Worm (Caenorhabditis elegans): ENCODE measurements around the gene gst-6.
A peak's percentile ranks its signal among the peaks of the same experiment; 100 is the strongest.

gst-6 gene

ce11 chrII:4871834-4872233 lies 7.9 kb upstream of the gst-6 start:
- no peak for TF ChIP-seq klf-2 (GFP tag; conservative IDR thresholded peaks at IDR 0.05)
- TF ChIP-seq cog-1 (tag; optimal IDR thresholded peaks at IDR 0.05) = no peak
- TF ChIP-seq med-1 (GFP tag; optimal IDR thresholded peaks at IDR 0.05; ENCODE audit: insufficient read depth) = no peak
- no peak for TF ChIP-seq ztf-29 (GFP tag; IDR thresholded peaks at IDR 0.05)
- TF ChIP-seq ref-1 (GFP tag; conservative IDR thresholded peaks at IDR 0.05) = no peak

DNA sequence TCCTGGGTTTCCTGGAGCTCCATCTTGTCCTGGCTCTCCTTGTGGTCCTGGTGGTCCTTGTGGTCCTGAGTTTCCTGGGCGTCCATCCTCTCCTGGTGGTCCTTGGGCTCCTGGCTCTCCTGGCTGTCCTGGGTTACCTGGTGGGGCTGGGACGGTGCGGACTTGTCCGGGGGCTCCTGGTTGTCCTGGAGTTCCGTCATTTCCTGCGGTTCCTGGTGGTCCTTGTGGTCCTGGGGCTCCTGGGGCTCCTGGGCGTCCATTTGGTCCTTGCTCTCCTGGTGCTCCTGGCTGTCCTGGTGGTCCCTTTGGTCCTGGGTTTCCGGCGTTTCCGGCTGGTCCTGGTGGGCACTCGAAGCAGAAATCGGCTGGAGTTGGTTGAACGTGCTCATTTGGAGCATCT lies 7.3 kb upstream of the gst-6 start:
- TF ChIP-seq tab-1 (GFP tag; IDR thresholded peaks at IDR 0.05) = 0 out of 2 replicates have a peak, but pooled peaks have one; percentile 60
- 0 out of 2 replicates have a peak, but pooled peaks have one; percentile 9 for TF ChIP-seq ref-1 (GFP tag; conservative IDR thresholded peaks at IDR 0.05)

DNA sequence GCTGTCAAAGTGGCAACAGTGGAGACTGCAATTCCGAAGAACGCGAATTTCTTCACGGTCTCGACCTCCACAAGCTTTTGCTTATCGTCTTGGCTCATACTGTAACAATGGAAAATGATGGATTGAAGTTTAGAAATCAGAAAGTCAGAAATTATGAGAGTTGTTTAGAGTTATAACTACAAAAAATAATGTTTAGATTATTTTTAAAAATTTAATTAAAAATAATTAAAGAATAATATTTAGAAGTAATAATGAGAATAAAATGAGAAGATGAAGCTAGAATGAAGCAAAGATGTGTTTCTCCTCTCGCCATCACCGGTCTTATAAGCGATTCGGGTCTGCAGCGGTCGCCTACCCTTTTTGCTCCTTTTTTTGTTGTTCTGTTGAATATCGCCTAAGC lies 6.7 kb upstream of the gst-6 start, which contains the start of gene col-73:
TSS of gene col-73 (minus strand) at position 101 of the 400 bp plus-strand sequence.
- TF ChIP-seq ref-1 (GFP tag; conservative IDR thresholded peaks at IDR 0.05) (no peak), cog-1 (tag; optimal IDR thresholded peaks at IDR 0.05) (no peak), flt-1 (GFP tag; IDR thresholded peaks at IDR 0.05) (no peak)

DNA sequence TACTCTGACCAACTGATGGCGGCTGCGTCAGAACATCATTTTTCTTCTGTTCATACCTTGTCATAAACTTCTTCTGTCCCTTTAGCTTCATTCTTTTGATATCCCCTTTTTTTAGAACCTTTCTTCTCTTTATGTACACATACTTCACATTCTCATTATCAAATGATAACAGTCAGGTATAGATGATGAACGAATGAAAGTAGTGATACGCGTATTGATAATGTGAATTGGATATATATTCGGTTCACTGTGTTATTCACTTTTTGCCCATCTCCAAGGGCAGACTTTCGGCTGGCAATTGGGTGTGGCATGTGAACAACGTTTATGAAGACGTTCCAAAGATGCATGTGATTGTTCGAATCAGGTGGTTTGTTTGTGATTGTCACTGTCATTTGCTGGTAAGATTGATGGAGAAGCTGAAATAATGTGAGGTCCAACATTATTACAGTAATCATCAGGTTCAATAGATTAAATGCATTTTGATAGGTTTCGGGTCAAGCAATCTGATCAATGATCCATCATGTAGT lies 5.3 kb upstream of the gst-6 start, which contains the start of gene F11G11.15:
TSS of gene F11G11.15 (plus strand) at position 511 of the 527 bp plus-strand sequence.
- no peak for TF ChIP-seq cog-1 (tag; optimal IDR thresholded peaks at IDR 0.05)
- no peak for TF ChIP-seq flt-1 (GFP tag; IDR thresholded peaks at IDR 0.05)
- TF ChIP-seq ztf-23 (GFP tag; IDR thresholded peaks at IDR 0.05) = no peak
- TF ChIP-seq med-1 (GFP tag; optimal IDR thresholded peaks at IDR 0.05; ENCODE audit: insufficient read depth) = no peak
- TF ChIP-seq T22C8.4 (GFP tag; IDR thresholded peaks at IDR 0.05) = no peak
- TF ChIP-seq ref-1 (GFP tag; conservative IDR thresholded peaks at IDR 0.05) = no peak
- no peak for TF ChIP-seq klf-2 (GFP tag; conservative IDR thresholded peaks at IDR 0.05)
- no peak for TF ChIP-seq ztf-29 (GFP tag; IDR thresholded peaks at IDR 0.05)
- TF ChIP-seq tab-1 (GFP tag; IDR thresholded peaks at IDR 0.05) = no peak

DNA sequence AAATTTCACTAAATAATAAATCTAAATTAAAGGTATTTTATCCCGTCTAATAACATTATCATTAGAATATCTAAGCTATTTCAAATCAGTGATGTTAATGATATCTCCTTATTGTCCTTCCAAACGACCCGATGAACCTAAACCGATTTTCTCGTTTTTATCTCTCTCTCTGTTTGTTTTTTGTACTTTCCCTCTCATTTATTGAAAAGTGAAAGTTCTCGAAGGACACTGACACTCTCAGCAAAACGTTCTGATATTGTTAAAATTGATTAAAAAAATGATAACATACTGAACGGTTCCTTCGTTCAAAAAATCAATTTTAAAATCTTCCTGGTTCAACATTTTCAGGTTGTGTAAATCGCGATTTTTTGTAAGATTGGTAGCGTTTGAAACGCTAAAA lies 3.6 kb upstream of the gst-6 start, which contains the start of gene F11G11.13:
TSS of gene F11G11.13 (minus strand) at position 89 of the 400 bp plus-strand sequence.
- no peak for TF ChIP-seq T22C8.4 (GFP tag; IDR thresholded peaks at IDR 0.05)
- TF ChIP-seq ztf-23 (GFP tag; IDR thresholded peaks at IDR 0.05) = no peak
- no peak for TF ChIP-seq cog-1 (tag; optimal IDR thresholded peaks at IDR 0.05)
- no peak for TF ChIP-seq tab-1 (GFP tag; IDR thresholded peaks at IDR 0.05)
- no peak for TF ChIP-seq ztf-29 (GFP tag; IDR thresholded peaks at IDR 0.05)
- no peak for TF ChIP-seq med-1 (GFP tag; optimal IDR thresholded peaks at IDR 0.05; ENCODE audit: insufficient read depth)
- TF ChIP-seq klf-2 (GFP tag; conservative IDR thresholded peaks at IDR 0.05) = no peak
- TF ChIP-seq flt-1 (GFP tag; IDR thresholded peaks at IDR 0.05) = no peak
- no peak for TF ChIP-seq ref-1 (GFP tag; conservative IDR thresholded peaks at IDR 0.05)

DNA sequence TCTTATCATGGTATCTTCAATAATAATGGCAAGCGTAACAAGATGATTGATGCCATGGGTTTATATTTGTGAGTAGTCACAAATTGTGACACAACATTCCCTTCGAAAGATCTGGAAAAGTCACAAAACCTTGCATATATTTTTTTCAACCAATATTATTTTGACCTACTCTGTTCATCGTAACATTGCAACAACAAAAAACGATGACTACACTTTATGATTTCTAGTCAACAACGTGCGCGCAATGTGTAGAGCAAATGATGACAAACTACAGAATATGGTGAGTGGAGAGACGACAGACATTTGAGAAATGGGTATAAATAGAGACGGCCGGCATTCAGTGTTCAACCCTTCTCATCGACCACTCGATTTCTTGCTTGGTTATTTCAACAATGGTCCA lies 2.0 kb downstream of the gst-6 start, which contains the start of gene gst-7:
TSS of gene gst-7 (plus strand) at position 336 of the 400 bp plus-strand sequence.
- TF ChIP-seq klf-2 (GFP tag; conservative IDR thresholded peaks at IDR 0.05) = no peak
- no peak for TF ChIP-seq cog-1 (tag; optimal IDR thresholded peaks at IDR 0.05)
- TF ChIP-seq ref-1 (GFP tag; conservative IDR thresholded peaks at IDR 0.05) = no peak
- TF ChIP-seq T22C8.4 (GFP tag; IDR thresholded peaks at IDR 0.05) = no peak

ce11 chrII:4882498-4882897 lies 2.8 kb downstream of the gst-6 start:
- TF ChIP-seq tab-1 (GFP tag; IDR thresholded peaks at IDR 0.05) (no peak), med-1 (GFP tag; optimal IDR thresholded peaks at IDR 0.05; ENCODE audit: insufficient read depth) (no peak), flt-1 (GFP tag; IDR thresholded peaks at IDR 0.05) (no peak), ztf-29 (GFP tag; IDR thresholded peaks at IDR 0.05) (no peak), ztf-23 (GFP tag; IDR thresholded peaks at IDR 0.05) (no peak), ref-1 (GFP tag; conservative IDR thresholded peaks at IDR 0.05) (no peak), klf-2 (GFP tag; conservative IDR thresholded peaks at IDR 0.05) (no peak), T22C8.4 (GFP tag; IDR thresholded peaks at IDR 0.05) (no peak), cog-1 (tag; optimal IDR thresholded peaks at IDR 0.05) (no peak)

DNA sequence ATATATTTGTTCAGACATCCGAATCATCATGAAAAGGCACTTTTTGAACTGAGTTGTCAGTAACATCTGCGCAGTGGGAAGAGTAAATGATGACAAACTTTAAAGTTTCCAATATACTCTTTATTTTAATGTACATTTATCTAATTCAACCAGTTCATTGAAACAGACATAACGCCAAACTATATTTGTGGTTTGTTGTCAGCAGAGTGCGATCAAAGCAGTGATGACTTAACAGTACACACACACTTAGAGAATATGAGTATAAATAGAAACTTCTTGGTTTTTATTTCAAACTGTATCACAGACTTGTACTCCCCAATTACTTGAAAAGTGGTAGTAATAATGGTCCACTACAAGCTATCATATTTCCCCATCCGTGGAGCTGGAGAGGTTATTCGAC lies 3.7 kb downstream of the gst-6 start, which contains the start of gene gst-8:
TSS of gene gst-8 (plus strand) at position 301 of the 400 bp plus-strand sequence.
- no peak for TF ChIP-seq T22C8.4 (GFP tag; IDR thresholded peaks at IDR 0.05)
- TF ChIP-seq tab-1 (GFP tag; IDR thresholded peaks at IDR 0.05) = no peak
- no peak for TF ChIP-seq cog-1 (tag; optimal IDR thresholded peaks at IDR 0.05)
- no peak for TF ChIP-seq med-1 (GFP tag; optimal IDR thresholded peaks at IDR 0.05; ENCODE audit: insufficient read depth)
- TF ChIP-seq klf-2 (GFP tag; conservative IDR thresholded peaks at IDR 0.05) = no peak
- no peak for TF ChIP-seq ztf-23 (GFP tag; IDR thresholded peaks at IDR 0.05)
- TF ChIP-seq flt-1 (GFP tag; IDR thresholded peaks at IDR 0.05) = no peak
- no peak for TF ChIP-seq ref-1 (GFP tag; conservative IDR thresholded peaks at IDR 0.05)
- no peak for TF ChIP-seq ztf-29 (GFP tag; IDR thresholded peaks at IDR 0.05)

DNA sequence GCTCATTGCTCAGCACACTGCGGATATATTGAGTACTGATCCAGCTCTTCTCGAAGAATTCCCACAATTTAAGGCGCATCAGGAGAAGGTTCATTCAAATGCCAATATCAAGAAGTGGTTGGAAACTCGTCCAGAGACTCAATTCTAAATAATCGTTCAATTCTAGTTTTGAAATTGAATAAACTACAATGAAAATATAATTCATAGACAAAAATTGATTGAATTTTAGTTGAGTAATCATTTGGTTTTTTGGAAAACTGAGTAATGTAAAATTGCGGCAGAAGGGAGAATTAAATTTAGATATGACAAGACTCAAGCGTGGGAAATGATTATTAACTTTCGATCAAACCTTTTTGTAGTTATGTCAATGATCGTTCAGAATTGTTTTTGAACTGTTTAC lies 4.7 kb downstream of the gst-6 start:
- no peak for TF ChIP-seq T22C8.4 (GFP tag; IDR thresholded peaks at IDR 0.05)
- TF ChIP-seq flt-1 (GFP tag; IDR thresholded peaks at IDR 0.05) = no peak
- TF ChIP-seq klf-2 (GFP tag; conservative IDR thresholded peaks at IDR 0.05) = no peak
- TF ChIP-seq ref-1 (GFP tag; conservative IDR thresholded peaks at IDR 0.05) = no peak
- no peak for TF ChIP-seq ztf-29 (GFP tag; IDR thresholded peaks at IDR 0.05)
- no peak for TF ChIP-seq cog-1 (tag; optimal IDR thresholded peaks at IDR 0.05)

- TF ChIP-seq med-1 (GFP tag; optimal IDR thresholded peaks at IDR 0.05; ENCODE audit: insufficient read depth) (no peak), T22C8.4 (GFP tag; IDR thresholded peaks at IDR 0.05) (no peak), klf-2 (GFP tag; conservative IDR thresholded peaks at IDR 0.05) (no peak), tab-1 (GFP tag; IDR thresholded peaks at IDR 0.05) (no peak), cog-1 (tag; optimal IDR thresholded peaks at IDR 0.05) (no peak), ztf-29 (GFP tag; IDR thresholded peaks at IDR 0.05) (no peak), ztf-23 (GFP tag; IDR thresholded peaks at IDR 0.05) (no peak), flt-1 (GFP tag; IDR thresholded peaks at IDR 0.05) (no peak), ref-1 (GFP tag; conservative IDR thresholded peaks at IDR 0.05) (no peak)
Observed at ce11 chrII:4885976-4886375, 6.3 kb downstream of the gst-6 start, which contains the start of gene R05F9.7. Gene R05F9.7 (plus strand): TSS chrII:4886276.

Measured in whole organism, midembryonic.